Worm (Caenorhabditis elegans) whole organism, L2 larva: ENCODE measurements around the gene Y53C12A.8.

Experiments used
- C34F6.9 ChIP-seq: fragments of 150-350 bp; optimal IDR thresholded peaks from 2 replicates; lab custom pipeline; 2014; ENCODE audit warnings: missing biosample characterization, missing genetic modification characterization
- F13H6.1 ChIP-seq: sonication (generic microtip); optimal IDR thresholded peaks from 2 replicates; lab custom pipeline; 2016; ENCODE audit warnings: missing genetic modification characterization, missing compliant biosample characterization
- R02D3.7 ChIP-seq: fragments of 150-350 bp; optimal IDR thresholded peaks from 2 replicates; lab custom pipeline; 2014; ENCODE audit warnings: missing biosample characterization, missing genetic modification characterization
- Y55F3AM.14 ChIP-seq: fragments of 200-800 bp; sonication (Bioruptor generic); optimal IDR thresholded peaks from 2 replicates; lab custom pipeline; 2018; ENCODE audit warnings: mild to moderate bottlenecking, missing genetic modification characterization, missing compliant biosample characterization
- ZK546.5 ChIP-seq: sonication (generic microtip); optimal IDR thresholded peaks from 2 replicates; lab custom pipeline; 2017; ENCODE audit warnings: missing biosample characterization, missing genetic modification characterization
- aly-2 ChIP-seq: fragments of 150-350 bp; optimal IDR thresholded peaks from 2 replicates; lab custom pipeline; 2014; ENCODE audit warnings: missing biosample characterization, missing genetic modification characterization
- ama-1 ChIP-seq: fragments of 150-350 bp; optimal IDR thresholded peaks from 2 replicates; lab custom pipeline; 2018; ENCODE audit warnings: inconsistent platforms
- blmp-1 ChIP-seq: sonication (generic microtip); optimal IDR thresholded peaks from 2 replicates; lab custom pipeline; 2017; ENCODE audit warnings: missing genetic modification characterization, mild to moderate bottlenecking, missing compliant biosample characterization, antibody characterized with exemption, moderate library complexity; ENCODE audit not compliant: insufficient read depth
- ceh-16 ChIP-seq: fragments of 150-350 bp; optimal IDR thresholded peaks from 2 replicates; lab custom pipeline; 2014; ENCODE audit warnings: missing biosample characterization, missing genetic modification characterization
- ceh-82 ChIP-seq: fragments of 150-350 bp; optimal IDR thresholded peaks from 2 replicates; lab custom pipeline; 2014; ENCODE audit warnings: missing biosample characterization, missing genetic modification characterization
- crh-2 ChIP-seq: sonication (generic microtip); optimal IDR thresholded peaks from 2 replicates; lab custom pipeline; 2017; ENCODE audit warnings: missing biosample characterization, missing genetic modification characterization
- dmd-4 ChIP-seq: sonication (generic microtip); optimal IDR thresholded peaks from 2 replicates; lab custom pipeline; 2017; ENCODE audit warnings: missing biosample characterization, missing genetic modification characterization
- egl-27 ChIP-seq: sonication (generic microtip); optimal IDR thresholded peaks from 3 replicates; lab custom pipeline; 2017; ENCODE audit warnings: missing biosample characterization, missing genetic modification reagents, missing genetic modification characterization
- fos-1 ChIP-seq: fragments of 150-350 bp; optimal IDR thresholded peaks from 2 replicates; lab custom pipeline; 2014; ENCODE audit warnings: missing biosample characterization, missing genetic modification characterization
- gmeb-1 ChIP-seq: fragments of 150-350 bp; optimal IDR thresholded peaks from 2 replicates; lab custom pipeline; 2014; ENCODE audit warnings: missing biosample characterization, missing genetic modification characterization
- lin-13 ChIP-seq: fragments of 150-350 bp; optimal IDR thresholded peaks from 2 replicates; lab custom pipeline; 2014; ENCODE audit warnings: missing biosample characterization, missing genetic modification reagents, missing genetic modification characterization
- lin-39 ChIP-seq: fragments of 150-350 bp; optimal IDR thresholded peaks from 2 replicates; lab custom pipeline; 2014; ENCODE audit warnings: missing biosample characterization, missing genetic modification reagents, missing genetic modification characterization
- lsy-2 ChIP-seq, 2 experiments: fragments of 150-350 bp in 1 of 2; sonication (generic microtip) in 1 of 2; optimal IDR thresholded peaks; 2 replicates each; lab custom pipeline; 2014 to 2017; ENCODE audit warnings: missing biosample characterization in 2 of 2, missing genetic modification characterization in 2 of 2
- mdl-1 ChIP-seq, 2 experiments: fragments of 150-350 bp in 1 of 2; sonication (generic microtip) in 1 of 2; optimal IDR thresholded peaks; 2 replicates each; lab custom pipeline; 2017; ENCODE audit warnings: missing biosample characterization in 2 of 2, missing genetic modification characterization in 2 of 2
- nhr-10 ChIP-seq: sonication (generic microtip); optimal IDR thresholded peaks from 2 replicates; lab custom pipeline; 2017; ENCODE audit warnings: missing biosample characterization, missing genetic modification characterization
- nhr-12 ChIP-seq: fragments of 150-350 bp; optimal IDR thresholded peaks from 2 replicates; lab custom pipeline; 2014; ENCODE audit warnings: missing biosample characterization, missing genetic modification characterization
- nhr-129 ChIP-seq: fragments of 150-350 bp; optimal IDR thresholded peaks from 2 replicates; lab custom pipeline; 2014; ENCODE audit warnings: missing biosample characterization, missing genetic modification characterization
- nhr-77 ChIP-seq: fragments of 150-350 bp; optimal IDR thresholded peaks from 2 replicates; lab custom pipeline; 2014; ENCODE audit warnings: missing biosample characterization, missing genetic modification characterization
- peb-1 ChIP-seq: fragments of 150-350 bp; optimal IDR thresholded peaks from 2 replicates; lab custom pipeline; 2014; ENCODE audit warnings: missing biosample characterization, missing genetic modification characterization
- sem-4 ChIP-seq: fragments of 150-350 bp; optimal IDR thresholded peaks from 2 replicates; lab custom pipeline; 2014; ENCODE audit warnings: missing biosample characterization, missing genetic modification reagents, missing genetic modification characterization
- sma-3 ChIP-seq: sonication (generic microtip); optimal IDR thresholded peaks from 2 replicates; lab custom pipeline; 2016; ENCODE audit warnings: missing genetic modification reagents, missing genetic modification characterization, missing compliant biosample characterization
- snpc-4 ChIP-seq: fragments of 150-350 bp; optimal IDR thresholded peaks from 2 replicates; lab custom pipeline; 2014; ENCODE audit warnings: missing biosample characterization, missing genetic modification characterization
- unc-55 ChIP-seq: fragments of 150-350 bp; sonication (generic microtip); optimal IDR thresholded peaks from 3 replicates; lab custom pipeline; 2014; ENCODE audit warnings: missing biosample characterization, missing genetic modification reagents, missing genetic modification characterization
- unc-62 ChIP-seq: fragments of 150-350 bp; optimal IDR thresholded peaks from 2 replicates; lab custom pipeline; 2014; ENCODE audit warnings: missing biosample characterization, missing genetic modification reagents, missing genetic modification characterization
- ztf-1 ChIP-seq: fragments of 200-800 bp; sonication (Bioruptor generic); conservative IDR thresholded peaks from 2 replicates; pipeline ENCODE4 v1.3.6; 2022; ENCODE audit warnings: missing genetic modification characterization, missing compliant biosample characterization
- ztf-4 ChIP-seq: fragments of 150-350 bp; optimal IDR thresholded peaks from 2 replicates; lab custom pipeline; 2014; ENCODE audit warnings: missing biosample characterization, missing genetic modification characterization

Gene Y53C12A.8

ce11 chrII:9686663-9687193, 13.5 kb downstream of the Y53C12A.8 start, which contains the start of gene ZK1320.9 (continued):
- no peak for TF ChIP-seq mdl-1 (tag; optimal IDR thresholded peaks at IDR 0.05; lab: Kevin White, UChicago)
- TF ChIP-seq R02D3.7 (tag; lab: Kevin White, UChicago) = no peak
- TF ChIP-seq lin-13 (GFP tag; lab: Kevin White, UChicago) = no peak

DNA sequence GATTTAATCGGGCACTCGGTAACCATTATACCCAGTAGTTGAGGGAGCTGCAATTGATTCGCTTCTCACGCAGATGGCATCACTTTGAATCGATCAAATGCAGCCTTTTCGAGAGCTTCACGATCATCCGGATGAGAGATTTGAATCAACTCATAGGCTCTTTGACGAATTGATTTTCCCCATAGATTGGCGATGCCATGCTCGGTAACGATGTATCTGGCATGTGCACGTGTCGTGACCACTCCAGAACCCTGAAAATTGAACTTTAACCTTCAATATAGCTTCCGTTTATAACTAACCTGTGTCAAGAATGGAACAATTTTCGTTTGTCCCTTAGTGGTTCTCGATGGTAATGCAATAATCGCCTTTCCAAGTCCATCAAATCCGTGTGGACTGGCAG, 16.1 kb downstream of the Y53C12A.8 start:
- no peak for TF ChIP-seq peb-1 (tag; lab: Kevin White, UChicago)
- TF ChIP-seq fos-1 (tag; lab: Kevin White, UChicago) = no peak
- no peak for TF ChIP-seq sma-3 (GFP tag; lab: Kevin White, UChicago)
- no peak for TF ChIP-seq unc-62 (GFP tag; lab: Kevin White, UChicago)
- no peak for TF ChIP-seq ama-1
- TF ChIP-seq nhr-77 = no peak
- no peak for TF ChIP-seq dmd-4 (tag; lab: Kevin White, UChicago)
- no peak for TF ChIP-seq ztf-1 (GFP tag; lab: Robert Waterston, UW)
- no peak for TF ChIP-seq F13H6.1 (tag; lab: Kevin White, UChicago)
- TF ChIP-seq nhr-129 (tag; lab: Kevin White, UChicago) = no peak
- TF ChIP-seq nhr-12 (tag; lab: Kevin White, UChicago) = no peak
- no peak for TF ChIP-seq egl-27 (tag; lab: Kevin White, UChicago)
- no peak for TF ChIP-seq gmeb-1
- TF ChIP-seq ZK546.5 (tag; lab: Kevin White, UChicago) = no peak
- TF ChIP-seq unc-55 (GFP tag; lab: Kevin White, UChicago) = no peak
- no peak for TF ChIP-seq aly-2 (tag; lab: Kevin White, UChicago)
- no peak for TF ChIP-seq lin-39 (tag; lab: Kevin White, UChicago)

ce11 chrII:9682044-9682443, 18.2 kb downstream of the Y53C12A.8 start:
- TF ChIP-seq dmd-4 (tag; lab: Kevin White, UChicago) (no peak), sma-3 (GFP tag; lab: Kevin White, UChicago) (no peak), snpc-4 (tag; lab: Kevin White, UChicago) (no peak), lin-13 (GFP tag; lab: Kevin White, UChicago) (no peak), nhr-77 (no peak), lin-39 (tag; lab: Kevin White, UChicago) (no peak), ztf-4 (tag; lab: Kevin White, UChicago) (no peak), ceh-82 (tag; lab: Kevin White, UChicago) (no peak)

DNA sequence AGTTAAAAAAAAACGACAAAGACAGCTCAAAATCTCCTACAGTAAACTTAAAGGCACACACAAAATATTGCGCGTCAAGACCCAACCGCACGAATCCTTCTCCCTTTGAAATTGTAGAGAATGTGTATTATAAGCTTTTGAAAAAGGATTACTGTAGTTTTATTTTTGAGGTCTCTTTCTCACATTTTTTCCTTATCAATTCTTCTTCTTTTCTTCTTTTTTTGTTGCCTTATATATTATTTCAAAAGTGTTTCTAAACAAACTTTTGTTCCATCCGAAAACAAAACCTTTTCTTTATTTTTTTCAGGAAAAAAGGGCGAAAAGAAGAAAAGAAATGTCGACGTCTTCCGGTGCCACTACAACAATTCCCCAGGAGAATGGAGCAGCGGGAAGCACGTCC, 19.8 kb downstream of the Y53C12A.8 start, which contains the start of gene ZK1320.13:
Gene ZK1320.13, plus strand, starts transcription at position 301 of the 400 bp plus-strand sequence.
- TF ChIP-seq egl-27 (tag; lab: Kevin White, UChicago) = no peak
- no peak for TF ChIP-seq gmeb-1
- no peak for TF ChIP-seq lin-39 (tag; lab: Kevin White, UChicago)
- no peak for TF ChIP-seq nhr-12 (tag; lab: Kevin White, UChicago)
- TF ChIP-seq crh-2 (tag; lab: Kevin White, UChicago) = no peak
- TF ChIP-seq peb-1 (tag; lab: Kevin White, UChicago) = no peak
- TF ChIP-seq ceh-16 (tag; lab: Kevin White, UChicago) = no peak
- TF ChIP-seq nhr-10 = no peak
- TF ChIP-seq ztf-1 (GFP tag; lab: Robert Waterston, UW) = no peak
- no peak for TF ChIP-seq lsy-2 (tag; optimal IDR thresholded peaks at IDR 0.05; lab: Kevin White, UChicago)
- TF ChIP-seq sem-4 (tag; lab: Kevin White, UChicago) = no peak

DNA sequence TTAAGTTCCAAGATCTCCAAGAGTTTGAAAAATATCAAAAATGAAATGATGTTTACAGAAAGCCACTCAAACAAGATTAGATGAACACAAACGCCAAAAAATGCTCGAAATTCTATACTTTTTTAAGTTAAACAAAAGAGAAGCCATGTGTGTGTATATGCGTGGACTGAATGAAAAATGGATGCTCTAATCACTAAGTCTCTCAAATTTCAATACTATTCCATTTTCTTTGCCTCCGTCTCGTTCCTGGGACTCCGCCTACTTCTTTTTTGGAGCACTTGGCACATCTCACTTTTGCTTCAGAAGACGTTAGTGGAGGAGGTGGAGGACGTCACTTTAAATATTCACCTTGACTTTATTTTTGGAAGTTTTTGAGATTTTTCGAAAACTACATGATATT, 20.4 kb downstream of the Y53C12A.8 start:
- TF ChIP-seq C34F6.9 = peak; percentile 34
- TF ChIP-seq blmp-1 (tag; lab: Kevin White, UChicago) = no peak
- peak; percentile 65 for TF ChIP-seq unc-55 (GFP tag; lab: Kevin White, UChicago)

ce11 chrII:9677470-9677869, 22.8 kb downstream of the Y53C12A.8 start:
- TF ChIP-seq fos-1 (tag; lab: Kevin White, UChicago) = peak; percentile 40
- no peak for TF ChIP-seq Y55F3AM.14
- TF ChIP-seq crh-2 (tag; lab: Kevin White, UChicago) = peak; percentile 50
